Fruit fly (Drosophila melanogaster) whole organism: Measurements from ENCODE around the gene CG2116.

ENCODE experiments used
- CG8478 ChIP-seq: fragments of >200 bp; optimal IDR thresholded peaks from 2 replicates; lab custom pipeline; 2018; ENCODE audit warnings: inconsistent platforms
- EcR ChIP-seq, 2 experiments: fragments of >200 bp; optimal IDR thresholded peaks; 2 replicates each; lab custom pipeline; 2017; ENCODE audit warnings: missing biosample characterization in 2 of 2, missing genetic modification characterization in 2 of 2, missing genetic modification reagents in 2 of 2

dm6 chrX:8135420-8135874, 5.8 kb downstream of the CG2116 start, which contains the start of the genes cyr and CG2120:
- TF ChIP-seq CG8478 (lab: Kevin White, UChicago) = no peak
- no peak for TF ChIP-seq EcR (GFP tag; optimal IDR thresholded peaks at IDR 0.05; lab: Kevin White, UChicago)
